Fruit fly (Drosophila melanogaster) whole organism, embryonic: ENCODE measurements around the gene cni.

Experiments
- Adf1 ChIP-seq: fragments of 200-800 bp; sonication (Bioruptor generic); IDR thresholded peaks from 2 replicates; pipeline ENCODE4 v1.3.6; 2022; ENCODE audit warnings: missing biosample characterization, missing genetic modification characterization
- Antp ChIP-seq: fragments of 200-800 bp; sonication (Bioruptor generic); optimal IDR thresholded peaks from 3 replicates; lab custom pipeline; 2016; ENCODE audit warnings: missing biosample characterization, missing genetic modification characterization
- Atf3 ChIP-seq: fragments of 200-800 bp; sonication (Bioruptor generic); optimal IDR thresholded peaks from 3 replicates; lab custom pipeline; 2016; ENCODE audit warnings: missing biosample characterization, missing genetic modification characterization
- CG10274 ChIP-seq: fragments of 200-800 bp; sonication (Bioruptor generic); optimal IDR thresholded peaks from 3 replicates; lab custom pipeline; 2017; ENCODE audit warnings: missing biosample characterization, mild to moderate bottlenecking, missing genetic modification characterization
- CG10462 ChIP-seq: fragments of 200-800 bp; sonication (Bioruptor generic); optimal IDR thresholded peaks from 2 replicates; lab custom pipeline; 2016; ENCODE audit warnings: missing biosample characterization, missing genetic modification characterization
- CG11093 ChIP-seq: fragments of 200-800 bp; sonication (Bioruptor generic); IDR thresholded peaks from 3 replicates; pipeline ENCODE4 v1.3.6; 2022; ENCODE audit warnings: missing biosample characterization, missing genetic modification characterization
- CG11456 ChIP-seq: fragments of 200-800 bp; sonication (Bioruptor generic); IDR thresholded peaks from 3 replicates; pipeline ENCODE4 v1.3.6; 2022; ENCODE audit warnings: missing biosample characterization, missing genetic modification characterization
- CG11504 ChIP-seq: fragments of 200-800 bp; sonication (Bioruptor generic); optimal IDR thresholded peaks from 3 replicates; lab custom pipeline; 2019; ENCODE audit warnings: missing biosample characterization, mild to moderate bottlenecking, missing genetic modification characterization, moderate library complexity
- CG12155 ChIP-seq: fragments of 200-800 bp; sonication (Bioruptor generic); optimal IDR thresholded peaks from 3 replicates; lab custom pipeline; 2016; ENCODE audit warnings: missing biosample characterization, missing genetic modification characterization
- CG12219 ChIP-seq: fragments of 200-800 bp; sonication (Bioruptor generic); optimal IDR thresholded peaks from 3 replicates; lab custom pipeline; 2018; ENCODE audit warnings: missing biosample characterization, mild to moderate bottlenecking, missing genetic modification characterization
- CG12659 ChIP-seq: fragments of 200-800 bp; sonication (Bioruptor generic); optimal IDR thresholded peaks from 3 replicates; lab custom pipeline; 2017; ENCODE audit warnings: mild to moderate bottlenecking, missing biosample characterization, missing genetic modification reagents, missing genetic modification characterization
- CG1602 ChIP-seq: fragments of 200-800 bp; sonication (Bioruptor generic); optimal IDR thresholded peaks from 3 replicates; lab custom pipeline; 2016; ENCODE audit warnings: missing biosample characterization, missing genetic modification characterization
- CG1603 ChIP-seq: fragments of 200-800 bp; sonication (Bioruptor generic); optimal IDR thresholded peaks from 2 replicates; lab custom pipeline; 2019; ENCODE audit warnings: missing biosample characterization, mild to moderate bottlenecking, missing genetic modification characterization, moderate library complexity
- CG17385 ChIP-seq: fragments of 200-800 bp; sonication (Bioruptor generic); optimal IDR thresholded peaks from 3 replicates; lab custom pipeline; 2018; ENCODE audit warnings: missing biosample characterization, mild to moderate bottlenecking, missing genetic modification characterization
- CG2712 ChIP-seq: fragments of 200-800 bp; optimal IDR thresholded peaks from 3 replicates; lab custom pipeline; 2019; ENCODE audit warnings: missing biosample characterization, mild to moderate bottlenecking, missing genetic modification characterization, moderate library complexity
- CG31224 ChIP-seq: fragments of 200-800 bp; sonication (Bioruptor generic); IDR thresholded peaks from 2 replicates; pipeline ENCODE4 v1.3.6; 2022; ENCODE audit warnings: missing biosample characterization, missing genetic modification characterization
- CG31388 ChIP-seq: fragments of 200-800 bp; sonication (Bioruptor generic); optimal IDR thresholded peaks from 2 replicates; lab custom pipeline; 2016; ENCODE audit warnings: missing biosample characterization, missing genetic modification characterization
- CG32532 ChIP-seq: fragments of 200-800 bp; sonication (Bioruptor generic); IDR thresholded peaks from 2 replicates; pipeline ENCODE4 v1.3.6; 2022; ENCODE audit warnings: missing biosample characterization, missing genetic modification characterization
- CG34376 ChIP-seq: fragments of 200-800 bp; sonication (Bioruptor generic); optimal IDR thresholded peaks from 2 replicates; lab custom pipeline; 2018; ENCODE audit warnings: missing biosample characterization, mild to moderate bottlenecking, missing genetic modification characterization
- CG6175 ChIP-seq: fragments of 200-800 bp; sonication (Bioruptor generic); IDR thresholded peaks from 3 replicates; pipeline ENCODE4 v1.3.6; 2022; ENCODE audit warnings: missing biosample characterization, missing genetic modification characterization
- CG6654 ChIP-seq: fragments of 200-800 bp; sonication (Bioruptor generic); optimal IDR thresholded peaks from 2 replicates; lab custom pipeline; 2017; ENCODE audit warnings: missing biosample characterization, mild to moderate bottlenecking, missing genetic modification characterization
- CG6854 ChIP-seq: fragments of 200-800 bp; sonication (Bioruptor generic); optimal IDR thresholded peaks from 3 replicates; lab custom pipeline; 2017; ENCODE audit warnings: missing biosample characterization, mild to moderate bottlenecking, missing genetic modification characterization
- CG7786 ChIP-seq: fragments of 200-800 bp; sonication (Bioruptor generic); optimal IDR thresholded peaks from 2 replicates; lab custom pipeline; 2016; ENCODE audit warnings: missing biosample characterization, missing genetic modification characterization
- CG9215 ChIP-seq: fragments of 200-800 bp; sonication (Bioruptor generic); IDR thresholded peaks from 2 replicates; pipeline ENCODE4 v1.3.6; 2022; ENCODE audit warnings: missing biosample characterization, missing genetic modification characterization
- Dbx ChIP-seq: fragments of 200-800 bp; sonication (Bioruptor generic); IDR thresholded peaks from 3 replicates; pipeline ENCODE4 v1.3.6; 2022; ENCODE audit warnings: missing biosample characterization, missing genetic modification characterization
- Ets97D ChIP-seq: fragments of 200-800 bp; sonication (Bioruptor generic); optimal IDR thresholded peaks from 3 replicates; lab custom pipeline; 2016; ENCODE audit warnings: missing biosample characterization, missing genetic modification characterization
- Fer1 ChIP-seq: fragments of 200-800 bp; sonication (Bioruptor generic); optimal IDR thresholded peaks from 2 replicates; lab custom pipeline; 2017; ENCODE audit warnings: missing biosample characterization, mild to moderate bottlenecking, missing genetic modification characterization
- Fer2 ChIP-seq: fragments of 200-800 bp; sonication (Bioruptor generic); optimal IDR thresholded peaks from 2 replicates; lab custom pipeline; 2018; ENCODE audit warnings: missing biosample characterization, mild to moderate bottlenecking, missing genetic modification characterization, moderate library complexity
- Hmr ChIP-seq: fragments of 200-800 bp; sonication (Bioruptor generic); optimal IDR thresholded peaks from 3 replicates; lab custom pipeline; 2017; ENCODE audit warnings: mild to moderate bottlenecking, missing biosample characterization, missing genetic modification reagents, missing genetic modification characterization
- Hmx ChIP-seq: fragments of 200-800 bp; sonication (Bioruptor generic); optimal IDR thresholded peaks from 2 replicates; lab custom pipeline; 2016; ENCODE audit warnings: missing biosample characterization, missing genetic modification characterization
- Hr51 ChIP-seq, 2 experiments: fragments of 200-800 bp; sonication (Bioruptor generic); optimal IDR thresholded peaks; 2 replicates in 1 of 2; 3 replicates in 1 of 2; lab custom pipeline; 2016 to 2018; ENCODE audit warnings: missing biosample characterization in 2 of 2, missing genetic modification characterization in 2 of 2, mild to moderate bottlenecking in 1 of 2, moderate library complexity in 1 of 2
- Lpt ChIP-seq: fragments of >200 bp; optimal IDR thresholded peaks from 2 replicates; lab custom pipeline; 2018; ENCODE audit warnings: missing biosample characterization, missing genetic modification characterization
- NC2α ChIP-seq: fragments of 200-800 bp; sonication (Bioruptor generic); optimal IDR thresholded peaks from 2 replicates; lab custom pipeline; 2016; ENCODE audit warnings: missing biosample characterization, missing genetic modification characterization
- NfI ChIP-seq: fragments of 200-800 bp; sonication (Bioruptor generic); optimal IDR thresholded peaks from 3 replicates; lab custom pipeline; 2018; ENCODE audit warnings: missing biosample characterization, mild to moderate bottlenecking, missing genetic modification characterization, moderate library complexity
- Ssrp ChIP-seq: fragments of 200-800 bp; sonication (Bioruptor generic); optimal IDR thresholded peaks from 2 replicates; lab custom pipeline; 2018; ENCODE audit warnings: missing biosample characterization, mild to moderate bottlenecking, missing genetic modification characterization, moderate library complexity
- ab ChIP-seq: fragments of 200-800 bp; sonication (Bioruptor generic); optimal IDR thresholded peaks from 2 replicates; lab custom pipeline; 2016; ENCODE audit warnings: missing biosample characterization, missing genetic modification characterization
- dati ChIP-seq: fragments of 200-800 bp; sonication (Bioruptor generic); IDR thresholded peaks from 2 replicates; pipeline ENCODE4 v1.3.6; 2022; ENCODE audit warnings: missing biosample characterization, missing genetic modification characterization
- dm ChIP-seq: fragments of 200-800 bp; sonication (Bioruptor generic); optimal IDR thresholded peaks from 3 replicates; lab custom pipeline; 2016; ENCODE audit warnings: missing biosample characterization, missing genetic modification characterization
- emc ChIP-seq: fragments of 200-800 bp; sonication (Bioruptor generic); optimal IDR thresholded peaks from 2 replicates; lab custom pipeline; 2016; ENCODE audit warnings: missing biosample characterization, missing genetic modification characterization
- fru ChIP-seq: fragments of >200 bp; optimal IDR thresholded peaks from 2 replicates; lab custom pipeline; 2017
- jing ChIP-seq: fragments of 200-800 bp; sonication (Bioruptor generic); optimal IDR thresholded peaks from 2 replicates; lab custom pipeline; 2018; ENCODE audit warnings: missing biosample characterization, mild to moderate bottlenecking, missing genetic modification characterization
- lbe ChIP-seq: fragments of 200-800 bp; sonication (Bioruptor generic); optimal IDR thresholded peaks from 2 replicates; lab custom pipeline; 2016; ENCODE audit warnings: missing biosample characterization, mild to moderate bottlenecking, missing genetic modification characterization
- ro ChIP-seq: fragments of 200-800 bp; sonication (Bioruptor generic); IDR thresholded peaks from 2 replicates; pipeline ENCODE4 v1.3.6; 2022; ENCODE audit warnings: missing biosample characterization, missing genetic modification characterization
- sc ChIP-seq, 3 experiments: fragments of >200 bp in 2 of 3; fragments of 200-800 bp in 1 of 3; sonication (Bioruptor generic) in 1 of 3; optimal IDR thresholded peaks; 2 replicates in 2 of 3; 3 replicates in 1 of 3; lab custom pipeline; 2017; ENCODE audit warnings: mild to moderate bottlenecking in 1 of 3, missing biosample characterization in 1 of 3, missing genetic modification characterization in 1 of 3, missing genetic modification reagents in 1 of 3
- schlank ChIP-seq: fragments of 200-800 bp; sonication (Bioruptor generic); optimal IDR thresholded peaks from 2 replicates; lab custom pipeline; 2018; ENCODE audit warnings: missing biosample characterization, mild to moderate bottlenecking, missing genetic modification characterization
- sens ChIP-seq: fragments of 200-800 bp; sonication (Bioruptor generic); peaks from one replicate; lab custom pipeline; 2016; ENCODE audit warnings: missing biosample characterization, missing genetic modification characterization
- sisA ChIP-seq: fragments of 200-800 bp; sonication (Bioruptor generic); IDR thresholded peaks from 2 replicates; pipeline ENCODE4 v1.3.6; 2022; ENCODE audit warnings: missing biosample characterization, missing genetic modification characterization
- slbo ChIP-seq: fragments of 200-800 bp; sonication (Bioruptor generic); IDR thresholded peaks from 2 replicates; pipeline ENCODE4 v1.3.6; 2022; ENCODE audit warnings: missing biosample characterization, missing genetic modification characterization
- sna ChIP-seq: fragments of 200-800 bp; sonication (Bioruptor generic); IDR thresholded peaks from 2 replicates; pipeline ENCODE4 v1.3.6; 2022; ENCODE audit warnings: missing biosample characterization, missing genetic modification characterization; ENCODE audit not compliant: partially characterized antibody
- unc-4 ChIP-seq: fragments of 200-800 bp; sonication (Bioruptor generic); IDR thresholded peaks from 2 replicates; pipeline ENCODE4 v1.3.6; 2022; ENCODE audit warnings: missing biosample characterization, missing genetic modification characterization; ENCODE audit not compliant: partially characterized antibody
- z ChIP-seq: fragments of 200-800 bp; sonication (Bioruptor generic); IDR thresholded peaks from 3 replicates; pipeline ENCODE4 v1.3.6; 2022; ENCODE audit warnings: missing biosample characterization, missing genetic modification characterization

cni gene

dm6 chr2L:16279774-16280252 lies 30.7 kb downstream of the cni start (continued):
- TF ChIP-seq CG1602 (peak; percentile 92), Atf3 (GFP tag; lab: Kevin White, UChicago) (peak; percentile 81), CG32532 (GFP tag; lab: Robert Waterston, UW) (peak; percentile 51; the same call in 1 of the 2 replicates), sens (peak; percentile 99), Hmx (GFP tag; lab: Kevin White, UChicago) (peak; percentile 74), sna (no peak), CG6175 (GFP tag; lab: Robert Waterston, UW) (no peak), CG34376 (GFP tag; lab: Kevin White, UChicago) (peak; percentile 6), jing (GFP tag; lab: Kevin White, UChicago) (peak; percentile 90), dati (no peak), CG10274 (GFP tag; lab: Kevin White, UChicago) (peak; percentile 99), Antp (GFP tag; lab: Kevin White, UChicago) (peak; percentile 87), Hmr (GFP tag; lab: Kevin White, UChicago) (peak; percentile 85), Ssrp (tag; lab: Kevin White, UChicago) (peak; percentile 95), z (GFP tag; lab: Robert Waterston, UW) (no peak), unc-4 (no peak), Lpt (peak; percentile 58), CG17385 (GFP tag; lab: Kevin White, UChicago) (peak; percentile 71), CG11093 (GFP tag; lab: Robert Waterston, UW) (peak; percentile 79), Fer1 (GFP tag; lab: Kevin White, UChicago) (peak; percentile 85), NfI (peak; percentile 90), Dbx (GFP tag; lab: Robert Waterston, UW) (no peak), CG6654 (peak; percentile 77), CG31224 (peak; percentile 38; the same call in 1 of the 2 replicates), CG1603 (peak; percentile 87), Ets97D (GFP tag; lab: Kevin White, UChicago) (peak; percentile 68), sc (optimal IDR thresholded peaks at IDR 0.05; lab: Kevin White, UChicago) (no peak), sc (GFP tag; optimal IDR thresholded peaks at IDR 0.05; lab: Kevin White, UChicago) (peak; percentile 91), CG2712 (tag; lab: Kevin White, UChicago) (peak; percentile 96), ab (GFP tag; lab: Kevin White, UChicago) (peak; percentile 57), slbo (GFP tag; lab: Robert Waterston, UW) (peak; percentile 58; the same call in 1 of the 2 replicates), CG12219 (GFP tag; lab: Kevin White, UChicago) (peak; percentile 91), Adf1 (no peak), fru (no peak), emc (GFP tag; lab: Kevin White, UChicago) (peak; percentile 45), CG7786 (GFP tag; lab: Kevin White, UChicago) (peak; percentile 70), CG31388 (GFP tag; lab: Kevin White, UChicago) (peak; percentile 64), CG11504 (tag; lab: Kevin White, UChicago) (peak; percentile 96), lbe (GFP tag; lab: Kevin White, UChicago) (peak; percentile 27), CG12155 (peak; percentile 83), CG9215 (GFP tag; lab: Robert Waterston, UW) (peak; percentile 39; the same call in 1 of the 2 replicates), CG12659 (GFP tag; lab: Kevin White, UChicago) (peak; percentile 94), CG10462 (peak; percentile 89), dm (GFP tag; lab: Kevin White, UChicago) (peak; percentile 52), schlank (tag; lab: Kevin White, UChicago) (peak; percentile 45), ro (GFP tag; lab: Robert Waterston, UW) (peak; percentile 28; the same call in 1 of the 2 replicates), sisA (GFP tag; lab: Robert Waterston, UW) (peak; percentile 80), CG11456 (GFP tag; lab: Robert Waterston, UW) (0 out of 3 replicates have a peak, but pooled peaks have one; percentile 18), Hr51 (GFP tag; optimal IDR thresholded peaks at IDR 0.05; lab: Kevin White, UChicago) (peak; percentile 68 to 97), Fer2 (tag; lab: Kevin White, UChicago) (peak; percentile 47), CG6854 (GFP tag; lab: Kevin White, UChicago) (peak; percentile 52), NC2α (GFP tag; lab: Kevin White, UChicago) (peak; percentile 72)
